Worm (Caenorhabditis elegans): Measurements from ENCODE around the gene C16D2.3.

DNA sequence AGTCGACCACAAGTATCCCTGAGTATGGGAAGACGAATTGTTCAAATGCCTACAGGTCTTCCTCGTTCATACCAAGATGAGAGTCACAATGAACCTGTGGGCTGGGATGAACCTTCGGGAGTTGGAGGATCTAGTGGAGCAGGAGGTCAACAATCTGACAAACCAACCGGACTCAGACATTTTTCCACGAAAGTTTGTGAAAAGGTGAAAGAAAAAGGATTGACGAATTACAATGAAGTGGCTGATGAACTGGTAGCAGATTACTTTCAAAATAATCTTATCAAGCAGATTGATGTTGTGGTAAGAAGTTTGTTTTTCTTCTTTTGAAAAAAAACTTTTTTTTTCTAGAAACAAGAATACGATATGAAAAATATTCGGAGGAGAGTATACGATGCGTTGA lies 32.1 kb downstream of the C16D2.3 start:
- TF ChIP-seq nhr-76 (tag; optimal IDR thresholded peaks at IDR 0.05) (no peak), ZK337.2 (GFP tag; IDR thresholded peaks at IDR 0.05) (no peak), unc-62 (GFP tag; optimal IDR thresholded peaks at IDR 0.05 in 1 of 2) (no peak), unc-62 (tag; optimal IDR thresholded peaks at IDR 0.05) (no peak), ama-1 (optimal IDR thresholded peaks at IDR 0.05) (no peak), pqm-1 (tag; optimal IDR thresholded peaks at IDR 0.05) (no peak), nhr-41 (GFP tag; IDR thresholded peaks at IDR 0.05) (no peak), lin-13 (GFP tag; optimal IDR thresholded peaks at IDR 0.05) (no peak), zag-1 (tag; optimal IDR thresholded peaks at IDR 0.05) (no peak), zfp-2 (tag; optimal IDR thresholded peaks at IDR 0.05) (no peak), unc-39 (tag; optimal IDR thresholded peaks at IDR 0.05) (no peak), madf-9 (GFP tag; conservative IDR thresholded peaks at IDR 0.05) (no peak), fkh-10 (GFP tag; optimal IDR thresholded peaks at IDR 0.05) (no peak), nhr-25 (tag; optimal IDR thresholded peaks at IDR 0.05; ENCODE audit: borderline replicate concordance, insufficient read depth) (no peak)
